Fruit fly (Drosophila melanogaster) whole organism, embryonic: ENCODE measurements around the gene Trf.

Source experiments
- Atf3 ChIP-seq: fragments of 200-800 bp; sonication (Bioruptor generic); optimal IDR thresholded peaks from 3 replicates; lab custom pipeline; 2016; ENCODE audit warnings: missing biosample characterization, missing genetic modification characterization
- Bgb ChIP-seq: fragments of 200-800 bp; sonication (Bioruptor generic); IDR thresholded peaks from 2 replicates; pipeline ENCODE4 v1.3.6; 2022; ENCODE audit warnings: missing biosample characterization, missing genetic modification characterization; ENCODE audit not compliant: partially characterized antibody
- CG10274 ChIP-seq: fragments of 200-800 bp; sonication (Bioruptor generic); optimal IDR thresholded peaks from 3 replicates; lab custom pipeline; 2017; ENCODE audit warnings: missing biosample characterization, mild to moderate bottlenecking, missing genetic modification characterization
- CG12219 ChIP-seq: fragments of 200-800 bp; sonication (Bioruptor generic); optimal IDR thresholded peaks from 3 replicates; lab custom pipeline; 2018; ENCODE audit warnings: missing biosample characterization, mild to moderate bottlenecking, missing genetic modification characterization
- CG13624 ChIP-seq: fragments of 200-800 bp; sonication (Bioruptor generic); optimal IDR thresholded peaks from 2 replicates; lab custom pipeline; 2016; ENCODE audit warnings: missing biosample characterization, missing genetic modification characterization
- CG14050 ChIP-seq: fragments of 200-800 bp; sonication (Bioruptor generic); IDR thresholded peaks from 3 replicates; pipeline ENCODE4 v1.3.6; 2022; ENCODE audit warnings: missing biosample characterization, missing genetic modification characterization
- CG15011 ChIP-seq: fragments of 200-800 bp; sonication (Bioruptor generic); optimal IDR thresholded peaks from 3 replicates; lab custom pipeline; 2018; ENCODE audit warnings: missing biosample characterization, mild to moderate bottlenecking, missing genetic modification characterization
- CG17568 ChIP-seq: fragments of 200-800 bp; sonication (Bioruptor generic); optimal IDR thresholded peaks from 2 replicates; lab custom pipeline; 2018; ENCODE audit warnings: missing biosample characterization, mild to moderate bottlenecking, missing genetic modification characterization, moderate library complexity
- CG18262 ChIP-seq: fragments of 200-800 bp; optimal IDR thresholded peaks from 3 replicates; lab custom pipeline; 2019; ENCODE audit warnings: missing biosample characterization, mild to moderate bottlenecking, missing genetic modification characterization, moderate library complexity
- CG2120 ChIP-seq: fragments of 200-800 bp; sonication (Bioruptor generic); optimal IDR thresholded peaks from 3 replicates; lab custom pipeline; 2016; ENCODE audit warnings: missing biosample characterization, missing genetic modification characterization
- CG2889 ChIP-seq: fragments of 200-800 bp; sonication (Bioruptor generic); IDR thresholded peaks from 3 replicates; pipeline ENCODE4 v1.3.6; 2022; ENCODE audit warnings: missing biosample characterization, missing genetic modification characterization
- CG3065 ChIP-seq: fragments of 200-800 bp; sonication (Bioruptor generic); optimal IDR thresholded peaks from 2 replicates; lab custom pipeline; 2016; ENCODE audit warnings: missing biosample characterization, missing genetic modification characterization
- CG31224 ChIP-seq: fragments of 200-800 bp; sonication (Bioruptor generic); IDR thresholded peaks from 2 replicates; pipeline ENCODE4 v1.3.6; 2022; ENCODE audit warnings: missing biosample characterization, missing genetic modification characterization
- CG31388 ChIP-seq: fragments of 200-800 bp; sonication (Bioruptor generic); optimal IDR thresholded peaks from 2 replicates; lab custom pipeline; 2016; ENCODE audit warnings: missing biosample characterization, missing genetic modification characterization
- CG32767 ChIP-seq: fragments of 200-800 bp; sonication (Bioruptor generic); IDR thresholded peaks from 2 replicates; pipeline ENCODE4 v1.3.6; 2022; ENCODE audit warnings: missing biosample characterization, missing genetic modification characterization
- CG34376 ChIP-seq: fragments of 200-800 bp; sonication (Bioruptor generic); optimal IDR thresholded peaks from 2 replicates; lab custom pipeline; 2018; ENCODE audit warnings: missing biosample characterization, mild to moderate bottlenecking, missing genetic modification characterization
- CG4282 ChIP-seq: fragments of 200-800 bp; sonication (Bioruptor generic); optimal IDR thresholded peaks from 2 replicates; lab custom pipeline; 2016; ENCODE audit warnings: missing biosample characterization, missing genetic modification characterization
- CG5180 ChIP-seq: fragments of 200-800 bp; sonication (Bioruptor generic); optimal IDR thresholded peaks from 3 replicates; lab custom pipeline; 2017; ENCODE audit warnings: missing biosample characterization, missing genetic modification characterization, mild to moderate bottlenecking, moderate library complexity, missing genetic modification reagents
- CG8290 ChIP-seq, 3 experiments: fragments of 200-800 bp; sonication (Bioruptor generic); optimal IDR thresholded peaks; 2 replicates each; lab custom pipeline; 2016 to 2019; ENCODE audit warnings: missing biosample characterization in 3 of 3, missing genetic modification characterization in 3 of 3, mild to moderate bottlenecking in 2 of 3, moderate library complexity in 1 of 3
- CG8765 ChIP-seq: fragments of 200-800 bp; sonication (Bioruptor generic); IDR thresholded peaks from 2 replicates; pipeline ENCODE4 v1.3.6; 2022; ENCODE audit warnings: missing biosample characterization, missing genetic modification characterization
- Camta ChIP-seq: fragments of 200-800 bp; sonication (Bioruptor generic); optimal IDR thresholded peaks from 2 replicates; lab custom pipeline; 2016; ENCODE audit warnings: missing biosample characterization, missing genetic modification characterization
- Dbx ChIP-seq: fragments of 200-800 bp; sonication (Bioruptor generic); IDR thresholded peaks from 3 replicates; pipeline ENCODE4 v1.3.6; 2022; ENCODE audit warnings: missing biosample characterization, missing genetic modification characterization
- Dek ChIP-seq: fragments of 200-800 bp; sonication (Bioruptor generic); optimal IDR thresholded peaks from 3 replicates; lab custom pipeline; 2019; ENCODE audit warnings: missing biosample characterization, mild to moderate bottlenecking, missing genetic modification characterization, moderate library complexity
- Dip2 ChIP-seq: fragments of 200-800 bp; sonication (Bioruptor generic); IDR thresholded peaks from 2 replicates; pipeline ENCODE4 v1.3.6; 2022; ENCODE audit warnings: missing biosample characterization, missing genetic modification characterization
- E2f1 ChIP-seq: fragments of 200-800 bp; sonication (Bioruptor generic); IDR thresholded peaks from 2 replicates; pipeline ENCODE4 v1.3.6; 2022; ENCODE audit warnings: missing biosample characterization, missing genetic modification characterization
- Elba2 ChIP-seq: fragments of 200-800 bp; sonication (Bioruptor generic); optimal IDR thresholded peaks from 3 replicates; lab custom pipeline; 2016; ENCODE audit warnings: missing biosample characterization, missing genetic modification characterization
- HmgZ ChIP-seq: fragments of 200-800 bp; sonication (Bioruptor generic); optimal IDR thresholded peaks from 2 replicates; lab custom pipeline; 2018; ENCODE audit warnings: missing biosample characterization, mild to moderate bottlenecking, missing genetic modification characterization
- MESR4 ChIP-seq: fragments of 200-800 bp; sonication (Bioruptor generic); optimal IDR thresholded peaks from 2 replicates; lab custom pipeline; 2018; ENCODE audit warnings: missing biosample characterization, mild to moderate bottlenecking, missing genetic modification characterization, moderate library complexity
- Mad ChIP-seq: fragments of 200-800 bp; sonication (Bioruptor generic); optimal IDR thresholded peaks from 2 replicates; lab custom pipeline; 2016; ENCODE audit warnings: missing biosample characterization, missing genetic modification characterization
- Nf-YC ChIP-seq: fragments of 200-800 bp; optimal IDR thresholded peaks from 3 replicates; lab custom pipeline; 2019; ENCODE audit warnings: missing biosample characterization, mild to moderate bottlenecking, missing genetic modification characterization, moderate library complexity
- Ravus ChIP-seq: fragments of 200-800 bp; sonication (Bioruptor generic); IDR thresholded peaks from 2 replicates; pipeline ENCODE4 v1.3.6; 2022; ENCODE audit warnings: missing biosample characterization, missing genetic modification characterization
- Tbp ChIP-seq: fragments of >200 bp; optimal IDR thresholded peaks from 2 replicates; lab custom pipeline; 2018; ENCODE audit warnings: missing biosample characterization, missing genetic modification characterization
- al ChIP-seq: fragments of 200-800 bp; sonication (Bioruptor generic); IDR thresholded peaks from 2 replicates; pipeline ENCODE4 v1.3.6; 2022; ENCODE audit warnings: missing biosample characterization, missing genetic modification characterization
- bab2 ChIP-seq: fragments of 200-800 bp; sonication (Bioruptor generic); optimal IDR thresholded peaks from 2 replicates; lab custom pipeline; 2016; ENCODE audit warnings: missing biosample characterization, missing genetic modification characterization
- cad ChIP-seq: fragments of >200 bp; optimal IDR thresholded peaks from 2 replicates; lab custom pipeline; 2017; ENCODE audit warnings: missing biosample characterization, missing genetic modification characterization
- chn ChIP-seq: fragments of 200-800 bp; sonication (Bioruptor generic); optimal IDR thresholded peaks from 2 replicates; lab custom pipeline; 2016; ENCODE audit warnings: missing biosample characterization, missing genetic modification characterization
- danr ChIP-seq: fragments of 200-800 bp; sonication (Bioruptor generic); IDR thresholded peaks from 2 replicates; pipeline ENCODE4 v1.3.6; 2022; ENCODE audit warnings: missing biosample characterization, missing genetic modification characterization
- ems ChIP-seq: fragments of 200-800 bp; sonication (Bioruptor generic); optimal IDR thresholded peaks from 3 replicates; lab custom pipeline; 2016; ENCODE audit warnings: missing biosample characterization, missing genetic modification characterization
- fru ChIP-seq: fragments of >200 bp; optimal IDR thresholded peaks from 2 replicates; lab custom pipeline; 2017
- gcm ChIP-seq: fragments of 200-800 bp; sonication (Bioruptor generic); optimal IDR thresholded peaks from 2 replicates; lab custom pipeline; 2019; ENCODE audit warnings: missing biosample characterization, mild to moderate bottlenecking, missing genetic modification characterization, moderate library complexity
- gcm2 ChIP-seq: fragments of 200-800 bp; sonication (Bioruptor generic); optimal IDR thresholded peaks from 2 replicates; lab custom pipeline; 2016; ENCODE audit warnings: missing biosample characterization, missing genetic modification characterization
- kah ChIP-seq: fragments of 200-800 bp; sonication (Bioruptor generic); optimal IDR thresholded peaks from 2 replicates; lab custom pipeline; 2018; ENCODE audit warnings: missing biosample characterization, mild to moderate bottlenecking, missing genetic modification characterization
- lab ChIP-seq: fragments of 200-800 bp; sonication (Bioruptor generic); optimal IDR thresholded peaks from 3 replicates; lab custom pipeline; 2017; ENCODE audit warnings: missing biosample characterization, missing genetic modification characterization, mild to moderate bottlenecking, moderate library complexity, missing genetic modification reagents
- nerfin-1 ChIP-seq: fragments of 200-800 bp; sonication (Bioruptor generic); optimal IDR thresholded peaks from 3 replicates; lab custom pipeline; 2019; ENCODE audit warnings: missing biosample characterization, mild to moderate bottlenecking, missing genetic modification characterization, moderate library complexity
- oc ChIP-seq: fragments of 200-800 bp; sonication (Bioruptor generic); optimal IDR thresholded peaks from 2 replicates; lab custom pipeline; 2018; ENCODE audit warnings: missing biosample characterization, mild to moderate bottlenecking, missing genetic modification characterization, moderate library complexity
- odd ChIP-seq: fragments of 200-800 bp; sonication (Bioruptor generic); optimal IDR thresholded peaks from 2 replicates; lab custom pipeline; 2017; ENCODE audit warnings: missing biosample characterization, mild to moderate bottlenecking, missing genetic modification characterization
- pb ChIP-seq: fragments of 200-800 bp; sonication (Bioruptor generic); optimal IDR thresholded peaks from 3 replicates; lab custom pipeline; 2016; ENCODE audit warnings: missing biosample characterization, missing genetic modification characterization
- phol ChIP-seq: fragments of 200-800 bp; sonication (Bioruptor generic); optimal IDR thresholded peaks from 3 replicates; lab custom pipeline; 2018; ENCODE audit warnings: missing biosample characterization, mild to moderate bottlenecking, missing genetic modification characterization, moderate library complexity
- so ChIP-seq: fragments of 200-800 bp; sonication (Bioruptor generic); IDR thresholded peaks from 3 replicates; pipeline ENCODE4 v1.3.6; 2022; ENCODE audit warnings: missing biosample characterization, missing genetic modification characterization
- stwl ChIP-seq: fragments of 200-800 bp; sonication (Bioruptor generic); optimal IDR thresholded peaks from 3 replicates; lab custom pipeline; 2018; ENCODE audit warnings: missing biosample characterization, mild to moderate bottlenecking, missing genetic modification characterization, moderate library complexity
- toy ChIP-seq: fragments of 200-800 bp; sonication (Bioruptor generic); IDR thresholded peaks from 2 replicates; pipeline ENCODE4 v1.3.6; 2022; ENCODE audit warnings: missing biosample characterization, missing genetic modification characterization
- wor ChIP-seq: fragments of 200-800 bp; sonication (Bioruptor generic); IDR thresholded peaks from 2 replicates; pipeline ENCODE4 v1.3.6; 2022; ENCODE audit warnings: missing biosample characterization, missing genetic modification characterization
- zfh2 ChIP-seq: fragments of 200-800 bp; sonication (Bioruptor generic); optimal IDR thresholded peaks from 2 replicates; lab custom pipeline; 2016; ENCODE audit warnings: missing biosample characterization, missing genetic modification characterization

The Trf gene

dm6 chr2L:8043282-8043668 lies 29.4 kb upstream of the Trf start, which contains the start of gene Megf8 (continued):
- TF ChIP-seq Camta (GFP tag; lab: Kevin White, UChicago), result no peak
- TF ChIP-seq HmgZ (tag; lab: Kevin White, UChicago), result no peak
- TF ChIP-seq zfh2 (GFP tag; lab: Kevin White, UChicago), result no peak
- TF ChIP-seq Bgb (GFP tag; lab: Robert Waterston, UW), result peak; percentile 77
- no peak for TF ChIP-seq E2f1 (GFP tag; lab: Robert Waterston, UW)
- TF ChIP-seq CG17568 (GFP tag; lab: Kevin White, UChicago), result no peak
- no peak for TF ChIP-seq gcm (GFP tag; lab: Kevin White, UChicago)
- TF ChIP-seq CG15011, result no peak
- no peak for TF ChIP-seq CG13624
- TF ChIP-seq al (GFP tag; lab: Robert Waterston, UW), result no peak
- no peak for TF ChIP-seq bab2 (GFP tag; lab: Kevin White, UChicago)
- no peak for TF ChIP-seq CG8290 (GFP tag; optimal IDR thresholded peaks at IDR 0.05; lab: Kevin White, UChicago)
- TF ChIP-seq CG8290 (tag; optimal IDR thresholded peaks at IDR 0.05; lab: Kevin White, UChicago), result no peak
- TF ChIP-seq so (GFP tag; lab: Robert Waterston, UW), result no peak
- no peak for TF ChIP-seq Nf-YC (tag; lab: Kevin White, UChicago)
- no peak for TF ChIP-seq phol (tag; lab: Kevin White, UChicago)
- no peak for TF ChIP-seq gcm2 (GFP tag; lab: Kevin White, UChicago)
- TF ChIP-seq CG4282 (GFP tag; lab: Kevin White, UChicago), result no peak
- TF ChIP-seq Atf3 (GFP tag; lab: Kevin White, UChicago), result no peak
- TF ChIP-seq nerfin-1 (tag; lab: Kevin White, UChicago), result no peak
- TF ChIP-seq CG2120 (GFP tag; lab: Kevin White, UChicago), result no peak
- TF ChIP-seq Tbp (GFP tag; lab: Kevin White, UChicago), result no peak
- TF ChIP-seq Mad (GFP tag; lab: Kevin White, UChicago), result no peak
- TF ChIP-seq Elba2 (GFP tag; lab: Kevin White, UChicago), result no peak
- TF ChIP-seq CG3065 (GFP tag; lab: Kevin White, UChicago), result no peak
- TF ChIP-seq MESR4 (GFP tag; lab: Kevin White, UChicago), result peak; percentile 77
- no peak for TF ChIP-seq Dip2 (GFP tag; lab: Robert Waterston, UW)
- no peak for TF ChIP-seq CG2889
- TF ChIP-seq lab (GFP tag; lab: Kevin White, UChicago), result no peak
- no peak for TF ChIP-seq CG18262 (tag; lab: Kevin White, UChicago)
- no peak for TF ChIP-seq CG14050 (GFP tag; lab: Robert Waterston, UW)
- TF ChIP-seq CG31224, result no peak
- TF ChIP-seq CG5180 (GFP tag; lab: Kevin White, UChicago), result no peak
- TF ChIP-seq cad (GFP tag; lab: Kevin White, UChicago), result no peak
- TF ChIP-seq pb (GFP tag; lab: Kevin White, UChicago), result no peak
- no peak for TF ChIP-seq toy (GFP tag; lab: Robert Waterston, UW)
- TF ChIP-seq CG10274, result no peak
- TF ChIP-seq CG12219, result no peak
- no peak for TF ChIP-seq kah
- TF ChIP-seq CG34376 (GFP tag; lab: Kevin White, UChicago), result no peak
- TF ChIP-seq danr (GFP tag; lab: Robert Waterston, UW), result no peak
- TF ChIP-seq wor (GFP tag; lab: Robert Waterston, UW), result no peak
- no peak for TF ChIP-seq odd
- no peak for TF ChIP-seq Ravus (GFP tag; lab: Robert Waterston, UW)
- no peak for TF ChIP-seq chn
- TF ChIP-seq CG32767 (GFP tag; lab: Robert Waterston, UW), result no peak
- TF ChIP-seq ems, result no peak
- no peak for TF ChIP-seq CG8765
- no peak for TF ChIP-seq Dbx (GFP tag; lab: Robert Waterston, UW)
- no peak for TF ChIP-seq oc
- no peak for TF ChIP-seq fru (lab: Kevin White, UChicago)
- TF ChIP-seq Dek, result no peak
- no peak for TF ChIP-seq CG31388 (GFP tag; lab: Kevin White, UChicago)
- peak; percentile 51 for TF ChIP-seq stwl
